Worm (Caenorhabditis elegans): ENCODE results near the gene daf-22.

Gene daf-22

ce11 chrII:12414805-12415204 is 10.7 kb downstream of the daf-22 start, which contains the start of gene Y57A10C.11:
TSS of gene Y57A10C.11 (minus strand) at chrII:12414905.
- no peak for TF ChIP-seq flt-1 (GFP tag; IDR thresholded peaks at IDR 0.05)
- TF ChIP-seq ama-1 (optimal IDR thresholded peaks at IDR 0.05): no peak
- no peak for TF ChIP-seq scrt-1 (GFP tag; IDR thresholded peaks at IDR 0.05)

DNA sequence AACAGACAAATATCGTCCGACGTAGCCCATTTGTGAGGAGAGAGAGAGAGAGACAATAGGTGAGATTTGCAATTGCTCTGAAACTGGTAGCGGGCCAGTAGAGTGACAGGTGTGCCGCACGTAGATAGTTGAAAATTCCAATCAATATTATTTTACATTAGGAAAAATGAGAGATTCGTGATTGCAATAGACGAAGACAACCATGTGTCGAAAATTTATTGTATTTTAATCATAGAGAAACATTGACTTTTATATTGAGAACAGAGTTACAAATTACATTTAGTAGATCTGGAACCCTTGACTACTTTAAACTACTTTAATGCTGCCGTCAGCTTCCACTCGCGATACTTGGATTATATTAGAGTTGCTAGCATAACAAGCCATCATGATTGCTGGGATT is 13.1 kb downstream of the daf-22 start, which contains the start of gene Y57A10C.1:
Gene Y57A10C.1, minus strand, starts transcription at position 101 of the 400 bp plus-strand sequence.
- TF ChIP-seq tbx-37 (GFP tag; conservative IDR thresholded peaks at IDR 0.05): no peak
- TF ChIP-seq tra-4 (tag; optimal IDR thresholded peaks at IDR 0.05): no peak
- TF ChIP-seq hmg-4 (GFP tag; optimal IDR thresholded peaks at IDR 0.05): no peak
- TF ChIP-seq hnd-1 (tag; optimal IDR thresholded peaks at IDR 0.05): no peak
- TF ChIP-seq B0310.2 (tag; optimal IDR thresholded peaks at IDR 0.05): no peak
- TF ChIP-seq F13C5.2 (tag; optimal IDR thresholded peaks at IDR 0.05): no peak
- no peak for TF ChIP-seq scrt-1 (GFP tag; IDR thresholded peaks at IDR 0.05)
- TF ChIP-seq hmbx-1 (tag; optimal IDR thresholded peaks at IDR 0.05): no peak
- no peak for TF ChIP-seq tbx-11 (GFP tag; IDR thresholded peaks at IDR 0.05)
- no peak for TF ChIP-seq flt-1 (GFP tag; IDR thresholded peaks at IDR 0.05)
- no peak for TF ChIP-seq ceh-13 (GFP tag; optimal IDR thresholded peaks at IDR 0.05)
- TF ChIP-seq ama-1 (optimal IDR thresholded peaks at IDR 0.05): no peak

- TF ChIP-seq F13C5.2 (tag; optimal IDR thresholded peaks at IDR 0.05) (no peak), flt-1 (GFP tag; IDR thresholded peaks at IDR 0.05) (no peak), ama-1 (optimal IDR thresholded peaks at IDR 0.05) (no peak)
These were observed 15.4 kb downstream of the daf-22 start, which contains the start of gene F57G9.3 for ce11 chrII:12410107-12410506. TSS of gene F57G9.3 (minus strand) at chrII:12410207.

DNA sequence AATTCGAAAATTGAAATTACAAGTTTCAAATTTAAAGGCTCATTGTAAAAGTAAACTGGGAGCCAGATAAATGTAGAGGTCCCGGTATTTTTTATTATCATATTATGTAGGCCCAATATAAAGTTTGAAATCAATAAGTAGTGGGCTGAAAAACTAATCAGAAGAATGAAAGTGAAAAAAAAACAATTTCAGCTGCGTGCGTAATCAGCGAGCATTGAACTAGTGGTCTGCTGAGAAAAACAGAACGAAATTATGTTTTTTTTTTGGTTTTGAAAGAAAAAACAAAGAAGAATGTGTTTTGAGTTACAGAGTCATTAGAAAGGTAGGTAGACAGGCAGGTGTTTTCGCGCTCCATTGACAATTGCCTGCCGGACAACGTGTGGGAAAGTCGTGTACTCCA is 16.8 kb downstream of the daf-22 start, which contains the start of gene sre-31:
Gene sre-31, minus strand, starts transcription at position 101 of the 400 bp plus-strand sequence.
- TF ChIP-seq sea-1 (GFP tag; conservative IDR thresholded peaks at IDR 0.05) (no peak), ets-7 (tag; optimal IDR thresholded peaks at IDR 0.05) (no peak), scrt-1 (GFP tag; IDR thresholded peaks at IDR 0.05) (no peak), flt-1 (GFP tag; IDR thresholded peaks at IDR 0.05) (no peak), hmg-4 (GFP tag; optimal IDR thresholded peaks at IDR 0.05) (no peak), ceh-36 (tag; optimal IDR thresholded peaks at IDR 0.05) (no peak)

ce11 chrII:12406394-12406793 is 19.1 kb downstream of the daf-22 start, which contains the start of gene sre-30:
TSS of gene sre-30 (minus strand) at chrII:12406494.
- TF ChIP-seq ets-7 (tag; optimal IDR thresholded peaks at IDR 0.05) (no peak), scrt-1 (GFP tag; IDR thresholded peaks at IDR 0.05) (no peak), ceh-36 (tag; optimal IDR thresholded peaks at IDR 0.05) (no peak), hmg-4 (GFP tag; optimal IDR thresholded peaks at IDR 0.05) (no peak), pes-1 (GFP tag; IDR thresholded peaks at IDR 0.05) (no peak), flt-1 (GFP tag; IDR thresholded peaks at IDR 0.05) (no peak), tra-4 (tag; optimal IDR thresholded peaks at IDR 0.05) (no peak), hnd-1 (tag; optimal IDR thresholded peaks at IDR 0.05) (no peak), ceh-13 (GFP tag; optimal IDR thresholded peaks at IDR 0.05) (no peak), B0310.2 (tag; optimal IDR thresholded peaks at IDR 0.05) (no peak), F13C5.2 (tag; optimal IDR thresholded peaks at IDR 0.05) (no peak), tbx-11 (GFP tag; IDR thresholded peaks at IDR 0.05) (no peak)

DNA sequence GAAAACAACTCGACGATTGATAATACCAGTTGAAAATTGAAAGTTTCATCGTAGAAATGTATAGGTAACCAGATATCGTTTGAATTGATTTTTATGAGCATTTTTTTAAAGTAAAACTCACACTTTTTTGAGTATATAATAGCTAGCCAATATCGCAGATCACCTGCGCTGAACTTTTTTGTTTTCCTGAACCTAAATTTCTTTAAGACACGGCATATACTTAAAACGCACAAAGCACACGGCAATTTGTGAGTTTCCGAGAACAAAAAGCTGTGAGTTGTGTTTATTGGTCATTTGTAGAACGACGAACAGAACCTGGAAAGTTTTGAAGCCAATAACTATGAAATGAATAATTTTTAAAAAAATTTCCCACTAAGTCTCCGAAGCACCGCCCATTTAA is 23.7 kb downstream of the daf-22 start, which contains the start of gene sre-29:
Gene sre-29, minus strand, starts transcription at position 101 of the 400 bp plus-strand sequence.
- TF ChIP-seq hnd-1 (tag; optimal IDR thresholded peaks at IDR 0.05): no peak

DNA sequence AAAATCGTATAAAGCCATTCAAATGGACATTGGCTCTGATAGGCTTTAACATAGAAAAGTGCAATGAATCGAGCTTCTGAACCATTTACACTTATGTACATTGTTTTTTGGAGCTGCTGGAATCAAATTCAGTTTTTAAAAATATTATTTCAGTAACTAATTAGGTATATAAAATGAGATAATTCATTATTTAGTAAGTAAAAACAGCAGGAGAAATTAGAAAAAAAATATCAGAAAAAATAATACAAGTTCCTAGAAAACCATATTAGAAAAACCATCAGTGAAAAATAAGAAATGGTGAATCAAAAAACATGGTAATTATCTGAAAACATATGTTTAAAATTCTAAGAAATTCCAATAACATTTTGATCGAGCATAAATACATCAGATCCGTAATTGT is 27.8 kb downstream of the daf-22 start, which contains the start of gene F57G9.7:
Gene F57G9.7, minus strand, starts transcription at position 101 of the 400 bp plus-strand sequence.
- TF ChIP-seq pes-1 (GFP tag; IDR thresholded peaks at IDR 0.05) (no peak), hmg-4 (GFP tag; optimal IDR thresholded peaks at IDR 0.05) (no peak), aly-1 (tag; optimal IDR thresholded peaks at IDR 0.05) (no peak), tbx-11 (GFP tag; IDR thresholded peaks at IDR 0.05) (no peak), B0310.2 (tag; optimal IDR thresholded peaks at IDR 0.05) (no peak), hnd-1 (tag; optimal IDR thresholded peaks at IDR 0.05) (no peak), sea-1 (GFP tag; conservative IDR thresholded peaks at IDR 0.05) (no peak), ceh-36 (tag; optimal IDR thresholded peaks at IDR 0.05) (no peak)

ce11 chrII:12394138-12394537 is 31.4 kb downstream of the daf-22 start:
- no peak for TF ChIP-seq ceh-36 (tag; optimal IDR thresholded peaks at IDR 0.05)
- no peak for TF ChIP-seq ets-7 (tag; optimal IDR thresholded peaks at IDR 0.05)
- no peak for TF ChIP-seq B0310.2 (tag; optimal IDR thresholded peaks at IDR 0.05)
- no peak for TF ChIP-seq ceh-13 (GFP tag; optimal IDR thresholded peaks at IDR 0.05)
- TF ChIP-seq scrt-1 (GFP tag; IDR thresholded peaks at IDR 0.05): no peak
- TF ChIP-seq tbx-37 (GFP tag; conservative IDR thresholded peaks at IDR 0.05): no peak
- TF ChIP-seq flt-1 (GFP tag; IDR thresholded peaks at IDR 0.05): no peak
- TF ChIP-seq hmg-4 (GFP tag; optimal IDR thresholded peaks at IDR 0.05): no peak
- no peak for TF ChIP-seq F13C5.2 (tag; optimal IDR thresholded peaks at IDR 0.05)
- no peak for TF ChIP-seq tbx-11 (GFP tag; IDR thresholded peaks at IDR 0.05)
- no peak for TF ChIP-seq sea-1 (GFP tag; conservative IDR thresholded peaks at IDR 0.05)
- TF ChIP-seq pes-1 (GFP tag; IDR thresholded peaks at IDR 0.05): no peak
- TF ChIP-seq tra-4 (tag; optimal IDR thresholded peaks at IDR 0.05): no peak
- no peak for TF ChIP-seq ama-1 (optimal IDR thresholded peaks at IDR 0.05)
- TF ChIP-seq aly-1 (tag; optimal IDR thresholded peaks at IDR 0.05): no peak
- TF ChIP-seq hnd-1 (tag; optimal IDR thresholded peaks at IDR 0.05): no peak
- TF ChIP-seq hmbx-1 (tag; optimal IDR thresholded peaks at IDR 0.05): no peak

ce11 chrII:12393690-12394089 is 31.8 kb downstream of the daf-22 start, which contains the start of gene Y57A10B.7:
TSS of gene Y57A10B.7 (minus strand) at chrII:12393790.
- no peak for TF ChIP-seq hnd-1 (tag; optimal IDR thresholded peaks at IDR 0.05)
- TF ChIP-seq sea-1 (GFP tag; conservative IDR thresholded peaks at IDR 0.05): no peak
- TF ChIP-seq ceh-36 (tag; optimal IDR thresholded peaks at IDR 0.05): no peak
- no peak for TF ChIP-seq tbx-11 (GFP tag; IDR thresholded peaks at IDR 0.05)
- TF ChIP-seq ama-1 (optimal IDR thresholded peaks at IDR 0.05): no peak

All from whole organism, early embryonic.